Worm (Caenorhabditis elegans): ENCODE results near the gene C14F11.7.

DNA sequence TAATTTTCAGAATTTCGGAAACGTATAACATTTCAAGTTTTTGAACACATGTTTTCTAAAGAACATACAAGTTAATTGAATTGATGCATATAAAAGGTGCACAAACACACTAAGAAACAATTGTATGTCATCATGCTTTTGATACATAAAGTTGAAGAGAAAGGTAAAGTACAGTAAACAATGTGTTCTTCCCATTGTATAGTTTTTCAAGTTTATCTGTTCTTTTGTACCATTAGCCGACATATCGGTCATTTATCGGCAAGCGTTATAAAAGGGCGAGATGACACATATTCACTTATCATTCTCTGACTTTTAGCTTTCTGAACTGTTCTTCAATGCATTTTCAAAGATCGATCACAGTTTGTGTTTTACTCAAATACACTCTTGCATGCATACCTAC, 18.4 kb downstream of the C14F11.7 start, which contains the start of gene T13C5.9:
- TF ChIP-seq W03F9.2 (tag; optimal IDR thresholded peaks at IDR 0.05): no peak
- TF ChIP-seq him-1 (tag; optimal IDR thresholded peaks at IDR 0.05): no peak

Data from whole organism, L4/young adult.